Worm (Caenorhabditis elegans): Measurements from ENCODE around the gene srx-20.
A peak's percentile ranks its signal among the peaks of the same experiment; 100 is the strongest.

srx-20 gene

DNA sequence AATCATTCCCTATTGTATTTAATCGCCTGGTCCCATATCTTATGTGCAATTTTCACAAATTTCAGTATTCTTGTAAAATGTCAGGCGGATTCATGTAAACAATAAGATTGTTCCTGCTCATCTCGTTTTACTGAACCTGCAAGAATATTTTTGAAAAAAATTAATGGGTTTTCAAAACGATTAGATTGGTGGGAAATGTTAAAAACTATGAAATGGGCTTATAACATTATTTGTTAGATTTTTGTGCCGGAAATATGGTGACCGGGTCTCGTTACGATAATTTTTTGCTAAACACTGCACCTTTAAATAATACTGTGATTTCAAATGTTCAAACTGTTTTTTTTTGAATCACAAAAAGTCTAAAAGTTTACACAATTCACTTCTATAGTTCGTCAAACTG lies 37.5 kb downstream of the srx-20 start (continued):
- no peak for TF ChIP-seq zfh-2 (GFP tag; conservative IDR thresholded peaks at IDR 0.05)
- TF ChIP-seq B0336.3 (GFP tag; IDR thresholded peaks at IDR 0.05), result no peak
- no peak for TF ChIP-seq die-1 (tag; optimal IDR thresholded peaks at IDR 0.05)
- peak; percentile 77 for TF ChIP-seq Y79H2A.3 (GFP tag; conservative IDR thresholded peaks at IDR 0.05)
- no peak for TF ChIP-seq madf-3 (GFP tag; IDR thresholded peaks at IDR 0.05)
- no peak for TF ChIP-seq K11D2.4 (GFP tag; IDR thresholded peaks at IDR 0.05)
- TF ChIP-seq repo-1 (tag; optimal IDR thresholded peaks at IDR 0.05), result peak; percentile 8
- TF ChIP-seq lin-26 (GFP tag; IDR thresholded peaks at IDR 0.05), result 0 out of 2 replicates have a peak, but pooled peaks have one; percentile 47
- peak; percentile 34 for TF ChIP-seq unc-130 (GFP tag; optimal IDR thresholded peaks at IDR 0.05)
- TF ChIP-seq ccch-3 (GFP tag; optimal IDR thresholded peaks at IDR 0.05), result no peak
- peak; percentile 30 for TF ChIP-seq lsl-1 (GFP tag; optimal IDR thresholded peaks at IDR 0.05)
- 0 out of 2 replicates have a peak, but pooled peaks have one; percentile 62 for TF ChIP-seq Y53G8AR.9 (GFP tag; conservative IDR thresholded peaks at IDR 0.05)

DNA sequence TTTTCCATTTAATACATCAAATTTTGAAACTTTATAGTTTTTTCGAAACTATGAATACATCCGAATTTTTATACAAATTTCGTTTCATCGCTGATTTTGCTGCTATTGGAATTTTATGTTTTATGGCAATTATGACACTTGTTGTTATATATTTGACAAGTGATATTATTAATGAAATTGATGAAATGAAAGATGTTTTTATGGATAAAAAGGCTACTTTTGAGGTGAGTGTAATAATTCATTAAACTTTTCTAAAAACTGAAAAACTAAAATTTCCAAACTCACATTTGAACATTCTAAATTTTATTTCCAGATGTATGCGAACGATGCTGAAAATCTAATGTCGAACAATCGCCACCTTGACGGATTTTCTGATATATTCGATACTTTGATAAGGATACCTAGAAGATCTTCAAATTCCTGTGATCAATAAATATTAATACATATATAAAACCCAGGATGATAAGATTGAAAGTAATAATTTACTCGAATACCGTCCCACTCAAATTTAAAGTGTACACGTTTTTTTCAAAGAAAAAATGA lies 38.1 kb downstream of the srx-20 start, which contains the start of the genes T22D1.17 and T22D1.8:
T22D1.17 (plus strand) TSS at position 51 of the 543 bp plus-strand sequence.
T22D1.8 (minus strand) TSS at position 402 of the 543 bp plus-strand sequence.
- TF ChIP-seq rcor-1 (GFP tag; IDR thresholded peaks at IDR 0.05) (0 out of 2 replicates have a peak, but pooled peaks have one; percentile 32), T26A5.8 (tag; optimal IDR thresholded peaks at IDR 0.05) (no peak), lag-1 (GFP tag; IDR thresholded peaks at IDR 0.05) (no peak), nhr-120 (GFP tag; IDR thresholded peaks at IDR 0.05) (0 out of 2 replicates have a peak, but pooled peaks have one; percentile 26), lin-26 (GFP tag; IDR thresholded peaks at IDR 0.05) (peak; percentile 62; the same call in 1 of the 2 replicates), egl-18 (GFP tag; IDR thresholded peaks at IDR 0.05) (no peak), hrde-1 (tag; optimal IDR thresholded peaks at IDR 0.05; ENCODE audit: borderline replicate concordance) (peak; percentile 63), lin-35 (GFP tag; optimal IDR thresholded peaks at IDR 0.05) (peak in 1 of 3 experiments; percentile 10), pbrm-1 (GFP tag; IDR thresholded peaks at IDR 0.05) (peak; percentile 59; the same call in 1 of the 2 replicates), unc-130 (GFP tag; optimal IDR thresholded peaks at IDR 0.05) (peak; percentile 14), die-1 (tag; optimal IDR thresholded peaks at IDR 0.05) (peak; percentile 21), gei-17 (GFP tag; optimal IDR thresholded peaks at IDR 0.05) (no peak), snpc-4 (GFP tag; optimal IDR thresholded peaks at IDR 0.05) (no peak), snpc-4 (tag; optimal IDR thresholded peaks at IDR 0.05) (peak in 1 of 4 experiments; percentile 60), F49E8.2 (tag; optimal IDR thresholded peaks at IDR 0.05; ENCODE audit: insufficient read depth) (peak; percentile 70), snpc-3.4 (tag; optimal IDR thresholded peaks at IDR 0.05) (peak; percentile 71), nfya-1 (tag; optimal IDR thresholded peaks at IDR 0.05; ENCODE audit: borderline replicate concordance, insufficient read depth) (no peak), mcd-1 (GFP tag; IDR thresholded peaks at IDR 0.05) (no peak), aptf-2 (GFP tag; conservative IDR thresholded peaks at IDR 0.05) (no peak), madf-6 (GFP tag; IDR thresholded peaks at IDR 0.05) (peak; percentile 76), cebp-1 (GFP tag; IDR thresholded peaks at IDR 0.05) (no peak), cebp-1 (tag; optimal IDR thresholded peaks at IDR 0.05) (peak; percentile 39), F22D6.2 (tag; optimal IDR thresholded peaks at IDR 0.05) (no peak), F52B5.7 (tag; optimal IDR thresholded peaks at IDR 0.05) (peak; percentile 61), mel-28 (tag; optimal IDR thresholded peaks at IDR 0.05; ENCODE audit: borderline replicate concordance) (no peak), athp-1 (tag; optimal IDR thresholded peaks at IDR 0.05) (no peak), unc-62 (GFP tag; optimal IDR thresholded peaks at IDR 0.05) (no peak), lsl-1 (GFP tag; optimal IDR thresholded peaks at IDR 0.05) (peak; percentile 18), F37B4.10 (GFP tag; IDR thresholded peaks at IDR 0.05) (no peak), ama-1 (optimal IDR thresholded peaks at IDR 0.05) (no peak), ama-1 (GFP tag; optimal IDR thresholded peaks at IDR 0.05) (peak; percentile 11 to 63), nhr-90 (tag; optimal IDR thresholded peaks at IDR 0.05) (no peak), madf-3 (GFP tag; IDR thresholded peaks at IDR 0.05) (0 out of 2 replicates have a peak, but pooled peaks have one; percentile 48), snpc-1.3 (tag; optimal IDR thresholded peaks at IDR 0.05; ENCODE audit: insufficient read depth) (peak; percentile 69), nfyb-1 (GFP tag; IDR thresholded peaks at IDR 0.05) (peak; percentile 71), F33H1.4 (GFP tag; IDR thresholded peaks at IDR 0.05) (peak; percentile 35; the same call in 1 of the 2 replicates), Y53F4B.3 (GFP tag; IDR thresholded peaks at IDR 0.05) (no peak), ceh-100 (GFP tag; IDR thresholded peaks at IDR 0.05) (peak; percentile 9; the same call in 1 of the 2 replicates), akir-1 (GFP tag; optimal IDR thresholded peaks at IDR 0.05) (no peak)
